Worm (Caenorhabditis elegans) whole organism, L3 larva: Measurements from ENCODE around the gene col-138.

ENCODE experiments used
- R02D3.7 ChIP-seq: fragments of 150-350 bp; optimal IDR thresholded peaks from 2 replicates; lab custom pipeline; 2014; ENCODE audit warnings: missing biosample characterization, missing genetic modification characterization
- aly-2 ChIP-seq: fragments of 150-350 bp; optimal IDR thresholded peaks from 2 replicates; lab custom pipeline; 2014; ENCODE audit warnings: missing biosample characterization, missing genetic modification characterization
- ama-1 ChIP-seq: fragments of 150-350 bp; optimal IDR thresholded peaks from 2 replicates; lab custom pipeline; 2018
- daf-12 ChIP-seq: fragments of 150-350 bp; optimal IDR thresholded peaks from 2 replicates; lab custom pipeline; 2014; ENCODE audit warnings: missing biosample characterization, missing genetic modification reagents, missing genetic modification characterization
- elt-1 ChIP-seq: fragments of 150-350 bp; optimal IDR thresholded peaks from 2 replicates; lab custom pipeline; 2014; ENCODE audit warnings: missing biosample characterization, missing genetic modification characterization
- elt-3 ChIP-seq, 3 experiments: fragments of 150-350 bp in 1 of 3; sonication (generic microtip) in 2 of 3; optimal IDR thresholded peaks; 2 replicates in 2 of 3; 4 replicates in 1 of 3; lab custom pipeline; 2014 to 2017; ENCODE audit warnings: missing biosample characterization in 3 of 3, missing genetic modification characterization in 3 of 3
- lin-39 ChIP-seq: fragments of 150-350 bp; optimal IDR thresholded peaks from 2 replicates; lab custom pipeline; 2018; ENCODE audit warnings: missing biosample characterization, missing genetic modification reagents, missing genetic modification characterization
- nhr-28 ChIP-seq: fragments of 150-350 bp; optimal IDR thresholded peaks from 2 replicates; lab custom pipeline; 2014; ENCODE audit warnings: missing biosample characterization, missing genetic modification characterization
- nhr-76 ChIP-seq: fragments of 150-350 bp; sonication (generic microtip); optimal IDR thresholded peaks from 5 replicates; lab custom pipeline; 2014; ENCODE audit warnings: missing biosample characterization, missing genetic modification characterization
- pha-4 ChIP-seq: fragments of 150-350 bp; optimal IDR thresholded peaks from 2 replicates; lab custom pipeline; 2014; ENCODE audit warnings: missing biosample characterization, missing genetic modification reagents, missing genetic modification characterization
- unc-39 ChIP-seq: sonication (generic microtip); optimal IDR thresholded peaks from 4 replicates; lab custom pipeline; 2017; ENCODE audit warnings: missing biosample characterization, missing genetic modification characterization
- unc-62 ChIP-seq: fragments of 150-350 bp; sonication (generic microtip); optimal IDR thresholded peaks from 4 replicates; lab custom pipeline; 2014; ENCODE audit warnings: missing biosample characterization, missing genetic modification reagents, missing genetic modification characterization
- ztf-11 ChIP-seq: fragments of 150-350 bp; optimal IDR thresholded peaks from 2 replicates; lab custom pipeline; 2014; ENCODE audit warnings: missing biosample characterization, missing genetic modification characterization
- ztf-4 ChIP-seq: fragments of 150-350 bp; optimal IDR thresholded peaks from 2 replicates; lab custom pipeline; 2014; ENCODE audit warnings: missing biosample characterization, missing genetic modification characterization

DNA sequence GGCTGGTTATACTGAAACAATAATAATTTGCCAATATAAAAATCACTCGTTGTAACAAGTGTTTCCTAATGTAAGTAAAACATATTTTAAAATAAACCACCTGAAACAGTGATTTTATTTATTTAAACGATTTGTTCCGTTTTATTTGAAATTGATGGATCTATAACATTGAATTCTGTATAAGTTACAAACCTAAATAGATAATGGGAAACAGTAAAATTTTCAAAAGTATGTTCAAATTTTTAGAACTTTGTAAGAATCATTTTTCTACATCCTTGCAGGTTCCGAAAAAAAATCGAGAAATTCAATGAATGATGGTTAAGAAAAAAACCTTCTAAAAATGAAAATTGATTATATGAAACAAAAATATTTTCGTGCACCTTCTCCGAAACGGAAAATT is 10.0 kb upstream of the col-138 start:
- no peak for TF ChIP-seq unc-39
- TF ChIP-seq pha-4 (tag; lab: Kevin White, UChicago): no peak
- no peak for TF ChIP-seq elt-1
- no peak for TF ChIP-seq lin-39
- TF ChIP-seq aly-2 (tag; lab: Kevin White, UChicago): no peak
- no peak for TF ChIP-seq elt-3 (tag; optimal IDR thresholded peaks at IDR 0.05; lab: Kevin White, UChicago)
- no peak for TF ChIP-seq ztf-4
- no peak for TF ChIP-seq ama-1 (lab: Kevin White, UChicago)
- no peak for TF ChIP-seq ztf-11 (tag; lab: Kevin White, UChicago)
- no peak for TF ChIP-seq R02D3.7
- no peak for TF ChIP-seq nhr-28 (tag; lab: Kevin White, UChicago)
- TF ChIP-seq unc-62 (GFP tag; lab: Kevin White, UChicago): no peak
- no peak for TF ChIP-seq nhr-76 (tag; lab: Kevin White, UChicago)
- no peak for TF ChIP-seq daf-12
